Fruit fly (Drosophila melanogaster): Measurements from ENCODE around the gene RnrL.

RnrL gene

DNA sequence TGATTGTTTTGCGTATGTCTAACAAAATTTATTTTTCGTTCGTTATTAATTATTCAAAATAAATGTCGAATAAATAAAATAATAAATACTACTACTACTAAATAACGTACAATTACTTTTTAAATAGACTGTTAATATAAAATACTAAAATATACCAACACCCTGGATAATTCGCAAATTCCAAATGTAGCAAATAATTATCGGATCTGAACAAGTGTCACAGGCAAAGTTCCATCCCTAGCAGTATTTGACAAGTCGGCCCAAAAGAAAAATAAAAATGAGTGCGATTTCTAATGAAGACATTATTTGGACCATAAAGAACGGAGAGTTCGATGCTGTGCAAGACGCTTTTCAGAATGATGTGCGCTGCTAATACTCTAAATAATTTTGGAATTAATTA is 13.7 kb upstream of the RnrL start, which contains the start of gene CG31715 (continued):
- TF ChIP-seq CG16779 (tag; optimal IDR thresholded peaks at IDR 0.05) (no peak), lz (GFP tag; optimal IDR thresholded peaks at IDR 0.05) (no peak), CG6163 (GFP tag; IDR thresholded peaks at IDR 0.05) (no peak), CG10631 (GFP tag; optimal IDR thresholded peaks at IDR 0.05) (peak; percentile 10), spab (GFP tag; optimal IDR thresholded peaks at IDR 0.05) (no peak), Sox102F (GFP tag; optimal IDR thresholded peaks at IDR 0.05) (peak; percentile 50), fkh (GFP tag; optimal IDR thresholded peaks at IDR 0.05) (no peak), CG3032 (tag; optimal IDR thresholded peaks at IDR 0.05) (no peak), OdsH (GFP tag; optimal IDR thresholded peaks at IDR 0.05) (no peak), achi (GFP tag; optimal IDR thresholded peaks at IDR 0.05) (peak; percentile 95), Blimp-1 (GFP tag; optimal IDR thresholded peaks at IDR 0.05) (no peak), vri (GFP tag; optimal IDR thresholded peaks at IDR 0.05) (peak; percentile 35), svp (GFP tag) (peak; percentile 58), CG32006 (GFP tag; optimal IDR thresholded peaks at IDR 0.05) (no peak), Hr4 (GFP tag; optimal IDR thresholded peaks at IDR 0.05) (peak; percentile 16), CG9139 (GFP tag; optimal IDR thresholded peaks at IDR 0.05) (no peak), Gug (GFP tag; IDR thresholded peaks at IDR 0.05) (no peak), Sox15 (GFP tag; optimal IDR thresholded peaks at IDR 0.05) (no peak), acj6 (GFP tag; optimal IDR thresholded peaks at IDR 0.05) (peak; percentile 3), eg (GFP tag; IDR thresholded peaks at IDR 0.05) (no peak), topi (GFP tag; optimal IDR thresholded peaks at IDR 0.05) (no peak), CG11902 (GFP tag; optimal IDR thresholded peaks at IDR 0.05) (no peak), Hr39 (GFP tag; optimal IDR thresholded peaks at IDR 0.05) (no peak), Eip75B (GFP tag; optimal IDR thresholded peaks at IDR 0.05) (peak; percentile 38), Met (GFP tag; optimal IDR thresholded peaks at IDR 0.05) (peak; percentile 13), Smox (GFP tag; optimal IDR thresholded peaks at IDR 0.05) (no peak), fd85E (GFP tag; optimal IDR thresholded peaks at IDR 0.05) (no peak), CG31627 (GFP tag; optimal IDR thresholded peaks at IDR 0.05) (no peak), ss (GFP tag; optimal IDR thresholded peaks at IDR 0.05) (no peak)

dm6 chr2L:10339841-10340240 is 12.1 kb upstream of the RnrL start:
- TF ChIP-seq Eip78C (GFP tag) (peak; percentile 24), svp (GFP tag) (peak; percentile 71), Eip93F (GFP tag; optimal IDR thresholded peaks at IDR 0.05) (no peak), CG7368 (GFP tag; optimal IDR thresholded peaks at IDR 0.05) (no peak)

DNA sequence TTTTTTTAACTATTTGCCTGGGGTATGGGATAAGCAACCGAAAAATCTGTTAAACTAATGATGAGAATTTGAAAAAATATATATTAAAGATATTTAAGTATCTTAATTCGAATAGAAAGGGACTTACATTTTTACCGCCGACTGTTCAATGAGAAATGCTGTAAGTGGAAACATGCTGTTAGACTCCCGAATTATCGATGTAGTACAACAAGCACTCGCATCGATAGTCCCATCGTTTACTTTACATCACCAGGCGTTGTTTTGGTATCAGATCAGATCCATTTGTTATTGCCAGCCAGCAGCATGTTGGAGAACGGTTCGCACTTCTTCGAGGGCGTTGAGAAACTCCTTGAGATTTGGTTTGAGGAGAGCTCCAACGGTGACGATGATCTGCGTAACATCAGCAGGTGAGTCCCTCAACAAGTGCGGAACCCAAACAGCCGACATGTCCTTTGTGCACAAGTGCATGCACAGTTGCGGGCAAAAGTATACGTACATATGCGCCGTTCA is 11.5 kb upstream of the RnrL start, which contains the start of gene SamDC:
TSS of gene SamDC (plus strand) at position 246 of the 510 bp plus-strand sequence.
- TF ChIP-seq CG6854 (GFP tag; optimal IDR thresholded peaks at IDR 0.05) = peak; percentile 19
- TF ChIP-seq Met (GFP tag; optimal IDR thresholded peaks at IDR 0.05) = peak; percentile 18
- TF ChIP-seq dac (GFP tag; optimal IDR thresholded peaks at IDR 0.05) = no peak
- no peak for TF ChIP-seq eg (GFP tag; IDR thresholded peaks at IDR 0.05)
- peak; percentile 25 for TF ChIP-seq Smox (GFP tag; optimal IDR thresholded peaks at IDR 0.05)
- no peak for TF ChIP-seq Gug (GFP tag; IDR thresholded peaks at IDR 0.05)
- no peak for TF ChIP-seq CG11902 (GFP tag; optimal IDR thresholded peaks at IDR 0.05)
- no peak for TF ChIP-seq CG4318 (GFP tag; optimal IDR thresholded peaks at IDR 0.05)
- peak; percentile 30 for TF ChIP-seq acj6 (GFP tag; optimal IDR thresholded peaks at IDR 0.05)
- peak; percentile 15 for TF ChIP-seq lz (GFP tag; optimal IDR thresholded peaks at IDR 0.05)
- TF ChIP-seq dsx (GFP tag; optimal IDR thresholded peaks at IDR 0.05; ENCODE audit: poor library complexity, severe bottlenecking) = peak; percentile 19
- TF ChIP-seq CG15336 (GFP tag; IDR thresholded peaks at IDR 0.05) = peak; percentile 63
- no peak for TF ChIP-seq spab (GFP tag; optimal IDR thresholded peaks at IDR 0.05)
- no peak for TF ChIP-seq CG11294 (GFP tag; IDR thresholded peaks at IDR 0.05)
- TF ChIP-seq CG10669 (GFP tag; optimal IDR thresholded peaks at IDR 0.05) = no peak
- TF ChIP-seq Sox15 (GFP tag; optimal IDR thresholded peaks at IDR 0.05) = no peak
- peak; percentile 78 for TF ChIP-seq fkh (GFP tag; optimal IDR thresholded peaks at IDR 0.05)
- TF ChIP-seq net (GFP tag; optimal IDR thresholded peaks at IDR 0.05) = peak; percentile 13
- TF ChIP-seq cyc (GFP tag; optimal IDR thresholded peaks at IDR 0.05) = peak; percentile 1
- TF ChIP-seq CG34406 (GFP tag; optimal IDR thresholded peaks at IDR 0.05) = no peak
- TF ChIP-seq esn (GFP tag; optimal IDR thresholded peaks at IDR 0.05) = peak; percentile 53
- TF ChIP-seq Eip78C (GFP tag) = peak; percentile 73
- no peak for TF ChIP-seq CG8319 (GFP tag; optimal IDR thresholded peaks at IDR 0.05)
- TF ChIP-seq CG10631 (GFP tag; optimal IDR thresholded peaks at IDR 0.05) = peak; percentile 45
- TF ChIP-seq salr (GFP tag; optimal IDR thresholded peaks at IDR 0.05) = peak in 1 of 2 experiments; percentile 33
- no peak for TF ChIP-seq CG7368 (GFP tag; optimal IDR thresholded peaks at IDR 0.05)
- TF ChIP-seq Sox102F (GFP tag; optimal IDR thresholded peaks at IDR 0.05) = peak; percentile 8
- TF ChIP-seq Lpt (GFP tag; optimal IDR thresholded peaks at IDR 0.05) = peak; percentile 16
- peak; percentile 28 for TF ChIP-seq Hr4 (GFP tag; optimal IDR thresholded peaks at IDR 0.05)
- TF ChIP-seq topi (GFP tag; optimal IDR thresholded peaks at IDR 0.05) = peak; percentile 37
- no peak for TF ChIP-seq Hr38 (GFP tag; optimal IDR thresholded peaks at IDR 0.05)
- TF ChIP-seq ss (GFP tag; optimal IDR thresholded peaks at IDR 0.05) = no peak
